Worm (Caenorhabditis elegans) whole organism, young adult: ENCODE results near the gene klp-6.

ENCODE experiments used
- B0035.1 ChIP-seq: sonication (generic microtip); optimal IDR thresholded peaks from 2 replicates; lab custom pipeline; 2016; ENCODE audit warnings: missing genetic modification characterization, mild to moderate bottlenecking, missing compliant biosample characterization, missing genotype, missing genetic modification reagents
- C06A6.2 ChIP-seq: fragments of 200-800 bp; sonication (Bioruptor generic); conservative IDR thresholded peaks from 2 replicates; pipeline ENCODE4 v1.3.6; 2022; ENCODE audit warnings: missing genetic modification characterization, missing compliant biosample characterization
- C17E4.6 ChIP-seq: fragments of 200-800 bp; sonication (Bioruptor generic); IDR thresholded peaks from 2 replicates; pipeline ENCODE4 v1.3.6; 2022; ENCODE audit warnings: missing genetic modification reagents, missing genetic modification characterization, missing compliant biosample characterization
- F10E7.11 ChIP-seq: sonication (generic microtip); optimal IDR thresholded peaks from 2 replicates; lab custom pipeline; 2017; ENCODE audit warnings: mild to moderate bottlenecking, missing genetic modification characterization, moderate library complexity, missing compliant biosample characterization
- F37B4.10 ChIP-seq: fragments of 200-800 bp; sonication (Bioruptor generic); IDR thresholded peaks from 2 replicates; pipeline ENCODE4 v1.3.6; 2022; ENCODE audit warnings: missing genetic modification characterization, missing compliant biosample characterization
- F39B2.1 ChIP-seq: fragments of 200-800 bp; sonication (Bioruptor generic); IDR thresholded peaks from 2 replicates; pipeline ENCODE4 v1.3.6; 2022; ENCODE audit warnings: missing genetic modification reagents, missing genetic modification characterization, missing compliant biosample characterization
- F49E8.2 ChIP-seq: sonication (generic microtip); optimal IDR thresholded peaks from 3 replicates; lab custom pipeline; 2017; ENCODE audit warnings: missing genetic modification characterization, mild to moderate bottlenecking, missing compliant biosample characterization, antibody characterized with exemption, moderate library complexity; ENCODE audit not compliant: insufficient read depth
- K11D2.4 ChIP-seq: fragments of 200-800 bp; sonication (Bioruptor generic); IDR thresholded peaks from 2 replicates; pipeline ENCODE4 v1.3.6; 2022; ENCODE audit warnings: missing genetic modification reagents, missing genetic modification characterization, missing compliant biosample characterization
- T07F8.4 ChIP-seq: sonication (generic microtip); optimal IDR thresholded peaks from 2 replicates; lab custom pipeline; 2016; ENCODE audit warnings: mild to moderate bottlenecking, missing genetic modification characterization, moderate library complexity, missing compliant biosample characterization
- Y56A3A.18 ChIP-seq: fragments of 200-800 bp; sonication (Bioruptor generic); IDR thresholded peaks from 2 replicates; pipeline ENCODE4 v1.3.6; 2022; ENCODE audit warnings: missing genetic modification reagents, missing genetic modification characterization, missing compliant biosample characterization
- attf-5 ChIP-seq: fragments of 200-800 bp; sonication (Bioruptor generic); optimal IDR thresholded peaks from 2 replicates; lab custom pipeline; 2018; ENCODE audit warnings: mild to moderate bottlenecking, missing genetic modification characterization, missing compliant biosample characterization
- attf-6 ChIP-seq: fragments of 200-800 bp; sonication (Bioruptor generic); IDR thresholded peaks from 2 replicates; pipeline ENCODE4 v1.3.6; 2022; ENCODE audit warnings: missing genetic modification reagents, missing genetic modification characterization, missing compliant biosample characterization
- bed-1 ChIP-seq: fragments of 200-800 bp; sonication (Bioruptor generic); IDR thresholded peaks from 2 replicates; pipeline ENCODE4 v1.3.6; 2022; ENCODE audit warnings: missing genetic modification reagents, missing genetic modification characterization, missing compliant biosample characterization
- ccch-3 ChIP-seq: fragments of 200-800 bp; sonication (Bioruptor generic); optimal IDR thresholded peaks from 2 replicates; lab custom pipeline; 2018; ENCODE audit warnings: mild to moderate bottlenecking, missing genetic modification characterization, missing compliant biosample characterization
- cebp-1 ChIP-seq, 2 experiments: fragments of 200-800 bp in 1 of 2; sonication (Bioruptor generic) in 1 of 2; sonication (generic microtip) in 1 of 2; IDR thresholded peaks in 1 of 2; optimal IDR thresholded peaks in 1 of 2; 2 replicates each; pipeline versions ENCODE4 v1.3.6 to Lab custom; 2017 to 2022; ENCODE audit warnings: missing compliant biosample characterization in 2 of 2, missing genetic modification characterization in 2 of 2, mild to moderate bottlenecking in 1 of 2, missing genetic modification reagents in 1 of 2, moderate library complexity in 1 of 2
- cebp-2 ChIP-seq: fragments of 200-800 bp; sonication (Bioruptor generic); IDR thresholded peaks from 2 replicates; pipeline ENCODE4 v1.3.6; 2022; ENCODE audit warnings: missing genetic modification characterization, missing compliant biosample characterization
- ceh-40 ChIP-seq: fragments of 200-800 bp; sonication (Bioruptor generic); IDR thresholded peaks from 2 replicates; pipeline ENCODE4 v1.3.6; 2022; ENCODE audit warnings: missing genetic modification characterization, missing compliant biosample characterization
- dox-1 ChIP-seq: fragments of 200-800 bp; sonication (Bioruptor generic); IDR thresholded peaks from 2 replicates; pipeline ENCODE4 v1.3.6; 2022; ENCODE audit warnings: missing genetic modification reagents, missing genetic modification characterization, missing compliant biosample characterization
- egl-18 ChIP-seq: fragments of 200-800 bp; sonication (Bioruptor generic); IDR thresholded peaks from 2 replicates; pipeline ENCODE4 v1.3.6; 2022; ENCODE audit warnings: missing genetic modification reagents, missing genetic modification characterization, missing compliant biosample characterization
- egrh-3 ChIP-seq: fragments of 200-800 bp; sonication (Bioruptor generic); IDR thresholded peaks from 2 replicates; pipeline ENCODE4 v1.3.6; 2022; ENCODE audit warnings: missing genetic modification reagents, missing genetic modification characterization, missing compliant biosample characterization
- ets-4 ChIP-seq: fragments of 200-800 bp; sonication (Bioruptor generic); optimal IDR thresholded peaks from 2 replicates; lab custom pipeline; 2018; ENCODE audit warnings: mild to moderate bottlenecking, missing genetic modification characterization, missing compliant biosample characterization
- gei-17 ChIP-seq: fragments of 200-800 bp; sonication (Bioruptor generic); optimal IDR thresholded peaks from 2 replicates; lab custom pipeline; 2018; ENCODE audit warnings: mild to moderate bottlenecking, missing genetic modification characterization, missing compliant biosample characterization
- him-1 ChIP-seq: sonication (generic microtip); optimal IDR thresholded peaks from 2 replicates; lab custom pipeline; 2016; ENCODE audit warnings: missing genotype, missing genetic modification reagents, missing genetic modification characterization, missing compliant biosample characterization
- hlh-12 ChIP-seq: sonication (generic microtip); optimal IDR thresholded peaks from 2 replicates; lab custom pipeline; 2016; ENCODE audit warnings: missing genetic modification characterization, missing compliant biosample characterization
- hmg-1.2 ChIP-seq: fragments of 200-800 bp; sonication (Bioruptor generic); IDR thresholded peaks from 2 replicates; pipeline ENCODE4 v1.3.6; 2022; ENCODE audit warnings: missing genetic modification reagents, missing genetic modification characterization, missing compliant biosample characterization
- lin-35 ChIP-seq, 3 experiments: fragments of 150-350 bp in 2 of 3; sonication (generic microtip) in 1 of 3; optimal IDR thresholded peaks; 2 replicates each; lab custom pipeline; 2014 to 2018; ENCODE audit warnings: missing biosample characterization in 3 of 3, missing genetic modification characterization in 3 of 3, missing genetic modification reagents in 3 of 3
- lin-40 ChIP-seq: sonication (generic microtip); optimal IDR thresholded peaks from 2 replicates; lab custom pipeline; 2016; ENCODE audit warnings: missing genetic modification characterization, mild to moderate bottlenecking, missing compliant biosample characterization, missing genotype, missing genetic modification reagents
- lsl-1 ChIP-seq: fragments of 200-800 bp; sonication (Bioruptor generic); optimal IDR thresholded peaks from 2 replicates; lab custom pipeline; 2018; ENCODE audit warnings: mild to moderate bottlenecking, missing genetic modification characterization, moderate library complexity, missing compliant biosample characterization
- lsy-27 ChIP-seq: sonication (generic microtip); optimal IDR thresholded peaks from 2 replicates; lab custom pipeline; 2017; ENCODE audit warnings: missing genetic modification characterization, mild to moderate bottlenecking, missing compliant biosample characterization, antibody characterized with exemption, missing genotype, borderline replicate concordance; ENCODE audit not compliant: insufficient read depth
- madf-10 ChIP-seq: sonication (generic microtip); optimal IDR thresholded peaks from 2 replicates; lab custom pipeline; 2016; ENCODE audit warnings: mild to moderate bottlenecking, missing genetic modification characterization, missing compliant biosample characterization
- mes-4 ChIP-seq: sonication (generic microtip); optimal IDR thresholded peaks from 2 replicates; lab custom pipeline; 2016; ENCODE audit warnings: missing genotype, missing genetic modification characterization, missing compliant biosample characterization
- mxl-1 ChIP-seq: sonication (generic microtip); optimal IDR thresholded peaks from 2 replicates; lab custom pipeline; 2016; ENCODE audit warnings: missing genetic modification characterization, missing compliant biosample characterization
- nfyb-1 ChIP-seq: fragments of 200-800 bp; sonication (Bioruptor generic); IDR thresholded peaks from 2 replicates; pipeline ENCODE4 v1.3.6; 2022; ENCODE audit warnings: missing genetic modification reagents, missing genetic modification characterization, missing compliant biosample characterization
- nhr-120 ChIP-seq: fragments of 200-800 bp; sonication (Bioruptor generic); IDR thresholded peaks from 2 replicates; pipeline ENCODE4 v1.3.6; 2022; ENCODE audit warnings: missing genetic modification characterization, missing compliant biosample characterization
- nhr-179 ChIP-seq: sonication (generic microtip); optimal IDR thresholded peaks from 2 replicates; lab custom pipeline; 2016; ENCODE audit warnings: mild to moderate bottlenecking, missing genetic modification characterization, missing compliant biosample characterization
- nhr-80 ChIP-seq: sonication (generic microtip); optimal IDR thresholded peaks from 2 replicates; lab custom pipeline; 2016; ENCODE audit warnings: missing genetic modification characterization, missing compliant biosample characterization
- pbrm-1 ChIP-seq: fragments of 200-800 bp; sonication (Bioruptor generic); IDR thresholded peaks from 2 replicates; pipeline ENCODE4 v1.3.6; 2022; ENCODE audit warnings: missing genetic modification reagents, missing genetic modification characterization, missing compliant biosample characterization
- rec-8 ChIP-seq, 2 experiments: sonication (generic microtip); optimal IDR thresholded peaks; 2 replicates each; lab custom pipeline; 2016; ENCODE audit warnings: mild to moderate bottlenecking in 2 of 2, missing genetic modification characterization in 2 of 2, missing genetic modification reagents in 2 of 2, missing genotype in 2 of 2, missing biosample characterization in 1 of 2, missing compliant biosample characterization in 1 of 2, moderate library complexity in 1 of 2
- rpc-1 ChIP-seq, 2 experiments: fragments of 150-350 bp in 1 of 2; sonication (generic microtip) in 1 of 2; optimal IDR thresholded peaks; 2 replicates each; lab custom pipeline; 2014 to 2018; ENCODE audit warnings: missing biosample characterization in 1 of 2, missing genetic modification characterization in 1 of 2, missing genetic modification reagents in 1 of 2, missing genotype in 1 of 2
- snpc-3.4 ChIP-seq: sonication (generic microtip); optimal IDR thresholded peaks from 2 replicates; lab custom pipeline; 2017; ENCODE audit warnings: missing genetic modification characterization, mild to moderate bottlenecking, missing compliant biosample characterization, antibody characterized with exemption, moderate library complexity, missing genotype, missing genetic modification reagents
- snpc-4 ChIP-seq, 5 experiments: fragments of 150-350 bp in 1 of 5; sonication (generic microtip) in 4 of 5; optimal IDR thresholded peaks; 2 replicates each; lab custom pipeline; 2014 to 2018; ENCODE audit warnings: missing genetic modification characterization in 5 of 5, missing biosample characterization in 3 of 5, antibody characterized with exemption in 2 of 5, mild to moderate bottlenecking in 2 of 5, missing compliant biosample characterization in 2 of 5, missing genotype in 2 of 5, moderate library complexity in 2 of 5, missing genetic modification reagents in 1 of 5
- somi-1 ChIP-seq: fragments of 200-800 bp; sonication (Bioruptor generic); optimal IDR thresholded peaks from 2 replicates; lab custom pipeline; 2018; ENCODE audit warnings: mild to moderate bottlenecking, missing genetic modification characterization, missing compliant biosample characterization
- tbx-9 ChIP-seq: sonication (generic microtip); optimal IDR thresholded peaks from 2 replicates; lab custom pipeline; 2016; ENCODE audit warnings: borderline replicate concordance, missing genetic modification characterization, inconsistent platforms, missing compliant biosample characterization
- unc-130 ChIP-seq: sonication (generic microtip); optimal IDR thresholded peaks from 2 replicates; lab custom pipeline; 2016; ENCODE audit warnings: missing genetic modification reagents, missing genetic modification characterization, missing compliant biosample characterization
- ztf-18 ChIP-seq: sonication (generic microtip); optimal IDR thresholded peaks from 2 replicates; lab custom pipeline; 2016; ENCODE audit warnings: missing genotype, mild to moderate bottlenecking, missing genetic modification characterization, missing compliant biosample characterization
- ztf-3 ChIP-seq: fragments of 200-800 bp; sonication (Bioruptor generic); optimal IDR thresholded peaks from 2 replicates; lab custom pipeline; 2018; ENCODE audit warnings: mild to moderate bottlenecking, missing genetic modification characterization, missing compliant biosample characterization

The klp-6 gene

DNA sequence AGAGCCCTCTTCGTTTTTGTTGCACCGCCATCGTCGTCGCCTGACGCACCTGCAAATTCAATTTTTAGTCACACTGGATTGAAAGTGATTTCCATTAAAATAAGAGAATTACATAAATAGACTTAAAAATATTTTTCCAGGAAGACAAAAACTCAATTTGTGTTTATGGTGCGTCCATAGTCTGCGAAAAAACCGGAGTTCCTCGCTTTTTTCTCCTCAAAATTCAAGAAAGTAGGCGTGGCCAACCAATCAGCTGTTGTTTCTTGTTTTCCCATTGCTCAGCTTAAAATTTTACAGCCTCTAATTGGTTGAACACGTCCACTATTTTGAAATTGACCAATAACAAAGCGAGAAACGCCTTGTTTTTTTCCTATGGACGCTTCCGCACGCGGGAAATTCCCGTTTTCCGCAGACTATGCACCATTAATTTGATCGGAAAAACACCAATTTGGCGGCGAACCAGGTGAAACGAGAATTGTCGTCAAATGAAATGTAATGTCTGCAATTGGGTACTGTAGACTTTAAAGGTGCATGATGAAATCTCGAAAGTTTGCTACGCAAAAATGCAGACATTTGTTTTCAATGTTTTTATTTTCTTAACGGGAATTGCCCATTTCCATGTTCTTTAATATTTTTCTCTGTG lies 46.2 kb upstream of the klp-6 start, which contains the start of gene C27F2.7 (continued):
- TF ChIP-seq ccch-3 (GFP tag; lab: Kevin White, UChicago): no peak
- TF ChIP-seq pbrm-1 (GFP tag; lab: Robert Waterston, UW): peak; percentile 58; the same call in 1 of the 2 replicates
- TF ChIP-seq dox-1 (GFP tag; lab: Robert Waterston, UW): peak; percentile 84
- no peak for TF ChIP-seq attf-5 (GFP tag; lab: Kevin White, UChicago)
- TF ChIP-seq ceh-40 (GFP tag; lab: Robert Waterston, UW): no peak
- no peak for TF ChIP-seq K11D2.4 (GFP tag; lab: Robert Waterston, UW)
- TF ChIP-seq cebp-1 (GFP tag; IDR thresholded peaks at IDR 0.05; lab: Robert Waterston, UW): no peak
- TF ChIP-seq cebp-1 (tag; optimal IDR thresholded peaks at IDR 0.05; lab: Kevin White, UChicago): no peak
- TF ChIP-seq hlh-12 (tag; lab: Kevin White, UChicago): no peak
- TF ChIP-seq nhr-120 (GFP tag; lab: Robert Waterston, UW): no peak
- TF ChIP-seq lin-35 (GFP tag; optimal IDR thresholded peaks at IDR 0.05; lab: Kevin White, UChicago): no peak
- no peak for TF ChIP-seq egl-18 (GFP tag; lab: Robert Waterston, UW)
- TF ChIP-seq rpc-1 (optimal IDR thresholded peaks at IDR 0.05; lab: Kevin White, UChicago): no peak
- TF ChIP-seq rpc-1 (tag; optimal IDR thresholded peaks at IDR 0.05; lab: Kevin White, UChicago): no peak
- no peak for TF ChIP-seq snpc-4 (GFP tag; optimal IDR thresholded peaks at IDR 0.05; lab: Kevin White, UChicago)
- no peak for TF ChIP-seq snpc-4 (tag; optimal IDR thresholded peaks at IDR 0.05; lab: Kevin White, UChicago)
- TF ChIP-seq attf-6 (GFP tag; lab: Robert Waterston, UW): peak; percentile 22; the same call in 1 of the 2 replicates
- no peak for TF ChIP-seq rec-8 (tag; optimal IDR thresholded peaks at IDR 0.05; lab: Kevin White, UChicago)
- TF ChIP-seq lsy-27: no peak
- peak; percentile 95 for TF ChIP-seq nfyb-1 (GFP tag; lab: Robert Waterston, UW)
- no peak for TF ChIP-seq T07F8.4 (tag; lab: Kevin White, UChicago)
- peak; percentile 94 for TF ChIP-seq lsl-1 (GFP tag; lab: Kevin White, UChicago)
- peak; percentile 46 for TF ChIP-seq ztf-18
- no peak for TF ChIP-seq F10E7.11 (tag; lab: Kevin White, UChicago)
- no peak for TF ChIP-seq gei-17 (GFP tag; lab: Kevin White, UChicago)
- TF ChIP-seq C17E4.6 (GFP tag; lab: Robert Waterston, UW): peak; percentile 71; the same call in 1 of the 2 replicates
- no peak for TF ChIP-seq snpc-3.4
- no peak for TF ChIP-seq F39B2.1 (GFP tag; lab: Robert Waterston, UW)
- no peak for TF ChIP-seq lin-40 (tag; lab: Kevin White, UChicago)
- TF ChIP-seq F49E8.2 (tag; lab: Kevin White, UChicago): peak; percentile 72
- no peak for TF ChIP-seq mes-4 (tag; lab: Kevin White, UChicago)
- no peak for TF ChIP-seq B0035.1
- TF ChIP-seq him-1 (tag; lab: Kevin White, UChicago): peak; percentile 28
- no peak for TF ChIP-seq nhr-179 (tag; lab: Kevin White, UChicago)
- TF ChIP-seq somi-1 (GFP tag; lab: Kevin White, UChicago): no peak
- no peak for TF ChIP-seq F37B4.10 (GFP tag; lab: Robert Waterston, UW)
- no peak for TF ChIP-seq madf-10
- no peak for TF ChIP-seq C06A6.2 (GFP tag; lab: Robert Waterston, UW)
- peak; percentile 45 for TF ChIP-seq unc-130 (GFP tag; lab: Kevin White, UChicago)
- no peak for TF ChIP-seq Y56A3A.18 (GFP tag; lab: Robert Waterston, UW)
- no peak for TF ChIP-seq mxl-1
- TF ChIP-seq tbx-9: no peak
- no peak for TF ChIP-seq ztf-3 (GFP tag; lab: Kevin White, UChicago)
- TF ChIP-seq ets-4 (GFP tag; lab: Kevin White, UChicago): no peak
- TF ChIP-seq nhr-80 (tag; lab: Kevin White, UChicago): no peak
- no peak for TF ChIP-seq cebp-2 (GFP tag; lab: Robert Waterston, UW)
- no peak for TF ChIP-seq bed-1 (GFP tag; lab: Robert Waterston, UW)
- TF ChIP-seq egrh-3: no peak
- TF ChIP-seq hmg-1.2 (GFP tag; lab: Robert Waterston, UW): peak; percentile 48
